Worm (Caenorhabditis elegans): Measurements from ENCODE around the gene sre-52.

The sre-52 gene

DNA sequence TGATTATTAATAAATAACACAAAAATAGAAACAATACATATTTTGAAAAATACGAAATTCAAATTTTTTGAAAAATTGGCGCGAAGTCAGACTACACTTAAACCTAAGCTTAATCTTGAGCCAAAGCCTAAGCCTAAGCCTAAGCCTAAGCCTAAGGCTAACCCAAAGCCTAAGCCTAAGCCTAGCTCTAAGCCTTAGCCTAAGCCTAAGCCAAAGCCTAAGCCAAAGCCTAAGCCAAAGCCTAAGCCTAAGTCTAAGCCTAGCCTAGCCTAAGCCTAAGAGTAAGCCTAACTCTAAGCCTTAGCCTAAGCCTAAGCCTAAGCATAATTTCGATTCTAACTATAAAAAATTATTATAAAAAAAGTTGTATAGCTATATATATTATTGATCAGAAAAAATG, 45.4 kb downstream of the sre-52 start:
- peak; percentile 73 for TF ChIP-seq dve-1 (tag; optimal IDR thresholded peaks at IDR 0.05)
- no peak for TF ChIP-seq gmeb-2 (tag; optimal IDR thresholded peaks at IDR 0.05)

- peak; percentile 11 for TF ChIP-seq ceh-48 (tag; optimal IDR thresholded peaks at IDR 0.05)
- TF ChIP-seq pha-4 (tag; optimal IDR thresholded peaks at IDR 0.05), result no peak
- peak; percentile 2 for TF ChIP-seq ceh-31 (tag; optimal IDR thresholded peaks at IDR 0.05)
- TF ChIP-seq hlh-15 (tag; optimal IDR thresholded peaks at IDR 0.05), result no peak
These were observed 47.4 kb downstream of the sre-52 start, which contains the start of gene btb-14 for ce11 chrII:12382625-12383562. Gene btb-14, plus strand, starts transcription at chrII:12383463.

ce11 chrII:12385815-12386214, 50.3 kb downstream of the sre-52 start:
- no peak for TF ChIP-seq che-1 (tag; optimal IDR thresholded peaks at IDR 0.05)
- TF ChIP-seq nfya-1 (tag; optimal IDR thresholded peaks at IDR 0.05), result no peak
- no peak for TF ChIP-seq elt-2 (tag; optimal IDR thresholded peaks at IDR 0.05)
- no peak for TF ChIP-seq ceh-14 (tag; optimal IDR thresholded peaks at IDR 0.05)
- TF ChIP-seq ceh-45 (GFP tag; IDR thresholded peaks at IDR 0.05), result no peak
- TF ChIP-seq C38D4.7 (GFP tag; optimal IDR thresholded peaks at IDR 0.05), result no peak
- TF ChIP-seq pag-3 (tag; optimal IDR thresholded peaks at IDR 0.05; ENCODE audit: borderline replicate concordance), result no peak
- no peak for TF ChIP-seq ref-2 (tag; optimal IDR thresholded peaks at IDR 0.05)
- no peak for TF ChIP-seq madf-2 (tag; optimal IDR thresholded peaks at IDR 0.05)
- no peak for TF ChIP-seq ahr-1 (tag; optimal IDR thresholded peaks at IDR 0.05)
- no peak for TF ChIP-seq elt-4 (tag; optimal IDR thresholded peaks at IDR 0.05)
- no peak for TF ChIP-seq fkh-10 (GFP tag; optimal IDR thresholded peaks at IDR 0.05)
- no peak for TF ChIP-seq ceh-24 (tag; optimal IDR thresholded peaks at IDR 0.05)
- no peak for TF ChIP-seq pqm-1 (tag; optimal IDR thresholded peaks at IDR 0.05)

DNA sequence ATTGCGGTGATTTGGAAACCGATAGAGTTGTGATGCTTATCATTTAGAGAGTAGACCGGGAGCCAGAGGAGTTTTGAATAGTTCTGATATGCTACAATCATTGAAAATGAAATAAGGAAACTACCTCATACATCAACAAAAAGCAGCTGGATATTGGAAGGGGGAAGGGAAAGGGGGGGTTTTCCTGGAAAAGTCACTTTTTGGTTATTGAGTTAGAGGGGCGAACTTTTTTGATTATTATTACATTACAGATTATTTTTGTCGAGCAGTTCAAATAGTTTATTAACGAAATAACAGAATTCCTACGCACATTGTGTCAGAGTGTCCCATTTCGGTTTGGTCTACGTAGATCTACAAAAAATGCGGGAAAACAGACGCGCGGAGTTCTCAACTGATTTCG, 51.3 kb downstream of the sre-52 start, which contains the start of gene sre-42:
Gene sre-42 (minus strand): TSS at position 101 of the 400 bp plus-strand sequence.
- TF ChIP-seq ceh-30 (tag; optimal IDR thresholded peaks at IDR 0.05) (no peak), hlh-15 (tag; optimal IDR thresholded peaks at IDR 0.05) (no peak), ceh-9 (tag; optimal IDR thresholded peaks at IDR 0.05) (no peak)

DNA sequence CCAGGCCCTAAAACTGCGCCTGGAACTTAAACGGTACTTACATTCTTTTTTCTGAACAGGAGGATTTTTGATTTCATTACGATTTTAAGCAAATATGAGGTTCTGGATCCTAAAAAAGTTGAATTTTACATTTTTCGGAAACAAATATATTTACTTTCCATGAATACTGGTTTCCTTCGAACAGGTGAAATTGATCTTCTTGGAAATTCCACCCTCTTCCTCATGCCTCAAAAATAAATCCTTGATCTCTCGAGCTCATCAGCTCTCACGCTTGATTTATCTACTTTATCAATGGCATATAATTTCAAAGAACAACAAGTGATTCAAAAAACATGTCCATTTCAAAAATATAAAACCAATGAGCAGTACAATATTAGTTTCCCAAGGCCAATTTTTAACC, 52.0 kb downstream of the sre-52 start:
- no peak for TF ChIP-seq nhr-11 (tag; optimal IDR thresholded peaks at IDR 0.05)
- TF ChIP-seq zip-5 (tag; optimal IDR thresholded peaks at IDR 0.05), result no peak
- TF ChIP-seq ceh-30 (tag; optimal IDR thresholded peaks at IDR 0.05), result no peak
- TF ChIP-seq K09A11.1 (tag; optimal IDR thresholded peaks at IDR 0.05; ENCODE audit: insufficient read depth), result no peak

All from whole organism, late embryonic.